Fruit fly (Drosophila melanogaster) whole organism, wandering third instar larva: ENCODE results near the gene Traf6.

Experiments used
- Abd-B ChIP-seq: fragments of >200 bp; optimal IDR thresholded peaks from 2 replicates; lab custom pipeline; 2017; ENCODE audit warnings: missing biosample characterization, missing genetic modification characterization
- Dfd ChIP-seq: fragments of >200 bp; optimal IDR thresholded peaks from 2 replicates; lab custom pipeline; 2017; ENCODE audit warnings: missing biosample characterization, missing genetic modification characterization
- Dif ChIP-seq: fragments of 200-275, 200-300 bp; sonication (Bioruptor generic); optimal IDR thresholded peaks from 2 replicates; lab custom pipeline; 2018; ENCODE audit warnings: missing biosample characterization, missing genetic modification characterization; ENCODE audit not compliant: partially characterized antibody
- Mio ChIP-seq: sonication (Bioruptor generic); optimal IDR thresholded peaks from 2 replicates; lab custom pipeline; 2016; ENCODE audit warnings: missing biosample characterization, missing genetic modification characterization
- Myc ChIP-seq: fragments of >200 bp; optimal IDR thresholded peaks from 2 replicates; lab custom pipeline; 2017
- br ChIP-seq: fragments of 200-800 bp; sonication (Bioruptor generic); optimal IDR thresholded peaks from 2 replicates; lab custom pipeline; 2016; ENCODE audit warnings: missing biosample characterization, missing genetic modification characterization
- dmrt93B ChIP-seq: fragments of 200-800 bp; sonication (Bioruptor generic); optimal IDR thresholded peaks from 2 replicates; lab custom pipeline; 2018; ENCODE audit warnings: missing biosample characterization, mild to moderate bottlenecking, missing genetic modification characterization
- dsf ChIP-seq: sonication (Bioruptor generic); optimal IDR thresholded peaks from 2 replicates; lab custom pipeline; 2016; ENCODE audit warnings: missing biosample characterization, missing genetic modification characterization, borderline replicate concordance
- foxo ChIP-seq, 2 experiments: fragments of 200-800 bp; sonication (Bioruptor generic); optimal IDR thresholded peaks; 2 replicates in 1 of 2; 3 replicates in 1 of 2; lab custom pipeline; 2016 to 2017; ENCODE audit warnings: missing biosample characterization in 2 of 2, missing genetic modification characterization in 2 of 2
- lola ChIP-seq: fragments of >200 bp; optimal IDR thresholded peaks from 2 replicates; lab custom pipeline; 2017; ENCODE audit warnings: missing biosample characterization, missing genetic modification characterization
- pan ChIP-seq: fragments of >200 bp; optimal IDR thresholded peaks from 2 replicates; lab custom pipeline; 2017
- psq ChIP-seq: fragments of 200-800 bp; sonication (Bioruptor generic); optimal IDR thresholded peaks from 3 replicates; lab custom pipeline; 2017; ENCODE audit warnings: missing biosample characterization, mild to moderate bottlenecking, missing genetic modification characterization, moderate library complexity
- usp ChIP-seq: fragments of >200 bp; optimal IDR thresholded peaks from 2 replicates; lab custom pipeline; 2017; ENCODE audit warnings: missing biosample characterization, missing genetic modification characterization

DNA sequence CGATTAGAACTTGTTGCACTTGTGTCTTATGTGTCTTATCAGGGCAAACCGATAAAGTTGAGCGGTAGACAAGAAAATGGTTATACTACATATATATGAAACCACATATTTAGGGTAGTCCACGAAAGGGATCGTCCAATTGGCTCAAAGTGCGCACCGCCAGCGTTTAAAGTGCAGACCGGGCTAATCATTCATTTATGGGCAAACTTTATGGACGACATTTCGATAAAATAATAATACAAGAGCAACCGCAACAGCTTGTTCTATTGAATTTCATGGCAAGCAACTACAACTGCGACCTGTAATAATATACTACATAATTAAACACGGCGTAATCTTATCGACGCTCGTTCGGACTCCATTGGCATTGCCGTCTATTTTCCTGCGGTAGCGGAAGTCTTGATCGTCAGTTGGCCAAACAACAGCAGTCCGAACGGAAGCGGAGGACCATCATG is 21.7 kb downstream of the Traf6 start, which contains the start of the genes cyr and CG2120:
- TF ChIP-seq Dfd (GFP tag; lab: Kevin White, UChicago) (no peak), dmrt93B (GFP tag; lab: Kevin White, UChicago) (no peak), pan (lab: Kevin White, UChicago) (no peak), Abd-B (GFP tag; lab: Kevin White, UChicago) (no peak), dsf (GFP tag; lab: Kevin White, UChicago) (no peak), Mio (GFP tag; lab: Kevin White, UChicago) (no peak), psq (GFP tag; lab: Kevin White, UChicago) (no peak), Myc (no peak), usp (GFP tag; lab: Kevin White, UChicago) (no peak), foxo (GFP tag; optimal IDR thresholded peaks at IDR 0.05; lab: Kevin White, UChicago) (no peak), lola (GFP tag; lab: Kevin White, UChicago) (no peak), Dif (no peak), br (GFP tag; lab: Kevin White, UChicago) (no peak)
